Worm (Caenorhabditis elegans) whole organism, young adult: Measurements from ENCODE around the gene T11G6.2.

Source experiments
- Y95B8A.8 ChIP-seq: fragments of 200-800 bp; sonication (Bioruptor generic); IDR thresholded peaks from 2 replicates; pipeline ENCODE4 v1.3.6; 2022; ENCODE audit warnings: missing genetic modification reagents, missing genetic modification characterization, missing compliant biosample characterization
- dpff-1 ChIP-seq: sonication (generic microtip); optimal IDR thresholded peaks from 2 replicates; lab custom pipeline; 2017; ENCODE audit warnings: mild to moderate bottlenecking, missing genetic modification characterization, missing compliant biosample characterization
- sptf-2 ChIP-seq: fragments of 200-800 bp; sonication (Bioruptor generic); optimal IDR thresholded peaks from 2 replicates; lab custom pipeline; 2018; ENCODE audit warnings: mild to moderate bottlenecking, missing genetic modification characterization, missing compliant biosample characterization
- unc-62 ChIP-seq: fragments of 150-350 bp; optimal IDR thresholded peaks from 2 replicates; lab custom pipeline; 2014; ENCODE audit warnings: missing biosample characterization, missing genetic modification reagents, missing genetic modification characterization

DNA sequence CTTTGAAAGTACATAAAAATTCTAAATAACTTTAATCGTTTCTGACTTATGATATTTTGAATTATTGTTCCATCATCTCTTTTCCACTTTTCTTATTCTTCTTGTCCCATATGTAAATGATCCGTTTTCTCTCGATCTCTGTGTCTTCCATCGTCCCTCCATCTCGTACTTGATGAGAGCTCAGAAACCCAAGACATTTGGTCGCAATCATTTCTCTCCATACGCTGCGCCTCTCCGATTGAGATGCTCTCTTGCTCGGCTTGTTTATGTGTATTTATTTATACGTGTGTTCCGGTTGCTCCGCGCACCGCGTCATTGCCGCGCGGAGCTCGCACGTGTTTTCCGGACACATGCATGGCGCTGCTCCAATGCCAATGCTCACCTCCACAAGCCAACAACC lies 46.9 kb downstream of the T11G6.2 start:
- TF ChIP-seq unc-62 (GFP tag; lab: Kevin White, UChicago) (no peak), sptf-2 (GFP tag; lab: Kevin White, UChicago) (no peak), Y95B8A.8 (no peak), dpff-1 (no peak)
